Worm (Caenorhabditis elegans): ENCODE measurements around the gene F13A2.4.

Gene F13A2.4

ce11 chrV:4370515-4370914, 29.5 kb downstream of the F13A2.4 start:
- no peak for TF ChIP-seq nhr-25 (tag; optimal IDR thresholded peaks at IDR 0.05)

- TF ChIP-seq nhr-11 (tag; optimal IDR thresholded peaks at IDR 0.05) (no peak), zag-1 (tag; optimal IDR thresholded peaks at IDR 0.05) (no peak), lin-11 (tag; optimal IDR thresholded peaks at IDR 0.05) (no peak)
These were observed 33.6 kb downstream of the F13A2.4 start, which contains the start of gene F32D1.11 for ce11 chrV:4366440-4366839. Gene F32D1.11, minus strand, starts transcription at chrV:4366540.

- TF ChIP-seq dmd-4 (tag; optimal IDR thresholded peaks at IDR 0.05) (no peak), nhr-23 (tag; optimal IDR thresholded peaks at IDR 0.05) (no peak), crh-2 (tag; optimal IDR thresholded peaks at IDR 0.05) (no peak), snpc-4 (tag; optimal IDR thresholded peaks at IDR 0.05) (no peak)
These were observed 35.5 kb downstream of the F13A2.4 start, which contains the start of gene grl-13 for ce11 chrV:4364517-4364916. Gene grl-13, minus strand, starts transcription at chrV:4364617.

- no peak for TF ChIP-seq sma-3 (GFP tag; optimal IDR thresholded peaks at IDR 0.05)
- TF ChIP-seq nhr-6 (tag; optimal IDR thresholded peaks at IDR 0.05): no peak
- TF ChIP-seq elt-1 (tag; optimal IDR thresholded peaks at IDR 0.05): peak; percentile 10
- peak; percentile 43 for TF ChIP-seq ceh-16 (tag; optimal IDR thresholded peaks at IDR 0.05)
- TF ChIP-seq ama-1 (optimal IDR thresholded peaks at IDR 0.05): no peak
- peak; percentile 31 for TF ChIP-seq nhr-25 (tag; optimal IDR thresholded peaks at IDR 0.05)
- TF ChIP-seq mdl-1 (tag; optimal IDR thresholded peaks at IDR 0.05): peak in 1 of 2 experiments; percentile 31
- peak; percentile 53 for TF ChIP-seq sma-9 (GFP tag; optimal IDR thresholded peaks at IDR 0.05)
- no peak for TF ChIP-seq sma-9 (tag; optimal IDR thresholded peaks at IDR 0.05)
- TF ChIP-seq F13H6.1 (tag; optimal IDR thresholded peaks at IDR 0.05): no peak
- no peak for TF ChIP-seq nhr-21 (tag; optimal IDR thresholded peaks at IDR 0.05)
These were observed 38.5 kb downstream of the F13A2.4 start, which contains the start of gene F32D1.3 for ce11 chrV:4361505-4361904. Gene F32D1.3, minus strand, starts transcription at chrV:4361569.

ce11 chrV:4360018-4360417, 40.0 kb downstream of the F13A2.4 start:
- no peak for TF ChIP-seq snpc-4 (tag; optimal IDR thresholded peaks at IDR 0.05)
- TF ChIP-seq zag-1 (tag; optimal IDR thresholded peaks at IDR 0.05): no peak
- no peak for TF ChIP-seq ztf-1 (GFP tag; conservative IDR thresholded peaks at IDR 0.05)
- TF ChIP-seq alr-1 (tag; optimal IDR thresholded peaks at IDR 0.05): no peak
- no peak for TF ChIP-seq ama-1 (optimal IDR thresholded peaks at IDR 0.05)
- TF ChIP-seq nhr-21 (tag; optimal IDR thresholded peaks at IDR 0.05): no peak
- no peak for TF ChIP-seq ZK546.5 (tag; optimal IDR thresholded peaks at IDR 0.05)
- TF ChIP-seq elt-1 (tag; optimal IDR thresholded peaks at IDR 0.05): no peak
- no peak for TF ChIP-seq nhr-25 (tag; optimal IDR thresholded peaks at IDR 0.05)
- TF ChIP-seq fos-1 (tag; optimal IDR thresholded peaks at IDR 0.05): no peak
- no peak for TF ChIP-seq ceh-82 (tag; optimal IDR thresholded peaks at IDR 0.05)
- TF ChIP-seq unc-62 (GFP tag; optimal IDR thresholded peaks at IDR 0.05): no peak
- no peak for TF ChIP-seq mdl-1 (tag; optimal IDR thresholded peaks at IDR 0.05)
- TF ChIP-seq ceh-16 (tag; optimal IDR thresholded peaks at IDR 0.05): no peak
- TF ChIP-seq ztf-11 (tag; optimal IDR thresholded peaks at IDR 0.05): no peak
- no peak for TF ChIP-seq unc-55 (GFP tag; optimal IDR thresholded peaks at IDR 0.05)
- no peak for TF ChIP-seq sem-4 (tag; optimal IDR thresholded peaks at IDR 0.05)

ce11 chrV:4359127-4359526, 40.9 kb downstream of the F13A2.4 start:
- no peak for TF ChIP-seq unc-39 (tag; optimal IDR thresholded peaks at IDR 0.05)
- no peak for TF ChIP-seq elt-1 (tag; optimal IDR thresholded peaks at IDR 0.05)
- TF ChIP-seq nhr-6 (tag; optimal IDR thresholded peaks at IDR 0.05): no peak
- no peak for TF ChIP-seq snpc-4 (tag; optimal IDR thresholded peaks at IDR 0.05)
- no peak for TF ChIP-seq dmd-4 (tag; optimal IDR thresholded peaks at IDR 0.05)
- no peak for TF ChIP-seq ZK546.5 (tag; optimal IDR thresholded peaks at IDR 0.05)
- no peak for TF ChIP-seq ama-1 (optimal IDR thresholded peaks at IDR 0.05)
- no peak for TF ChIP-seq nhr-23 (tag; optimal IDR thresholded peaks at IDR 0.05)
- no peak for TF ChIP-seq F13H6.1 (tag; optimal IDR thresholded peaks at IDR 0.05)
- TF ChIP-seq zag-1 (tag; optimal IDR thresholded peaks at IDR 0.05): no peak
- no peak for TF ChIP-seq lin-39 (tag; optimal IDR thresholded peaks at IDR 0.05)
- no peak for TF ChIP-seq ztf-4 (tag; optimal IDR thresholded peaks at IDR 0.05)
- no peak for TF ChIP-seq nhr-237 (tag; optimal IDR thresholded peaks at IDR 0.05)
- TF ChIP-seq lin-13 (GFP tag; optimal IDR thresholded peaks at IDR 0.05): no peak
- no peak for TF ChIP-seq nhr-11 (tag; optimal IDR thresholded peaks at IDR 0.05)
- TF ChIP-seq unc-62 (GFP tag; optimal IDR thresholded peaks at IDR 0.05): no peak
- TF ChIP-seq ztf-1 (GFP tag; conservative IDR thresholded peaks at IDR 0.05): no peak
- TF ChIP-seq mbf-1 (tag; optimal IDR thresholded peaks at IDR 0.05): no peak
- no peak for TF ChIP-seq nhr-21 (tag; optimal IDR thresholded peaks at IDR 0.05)

Measured in whole organism, L2 larva.